Fruit fly (Drosophila melanogaster): ENCODE data around the gene CG11983.

DNA sequence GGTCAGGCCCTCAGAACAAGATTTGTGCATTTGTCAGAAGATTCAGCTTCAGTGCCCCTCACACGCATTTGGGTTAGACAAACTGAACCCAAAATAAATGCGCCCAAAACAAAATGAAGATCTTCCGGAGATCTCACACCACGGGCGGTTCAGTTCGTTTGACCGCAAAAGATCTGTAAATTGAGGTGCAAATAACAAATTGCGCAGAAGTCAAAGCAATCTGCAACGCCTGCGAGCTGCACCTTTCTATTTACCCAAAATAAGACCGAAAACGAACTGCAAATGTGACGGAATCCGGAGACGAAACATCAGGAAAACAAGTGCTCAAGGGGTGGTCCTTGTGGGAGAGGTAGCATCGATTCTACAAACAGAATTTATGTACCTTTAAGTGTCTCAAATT is 42.6 kb upstream of the CG11983 start:
- no peak for TF ChIP-seq Dif (GFP tag; optimal IDR thresholded peaks at IDR 0.05; ENCODE audit: partially characterized antibody)
- TF ChIP-seq psq (GFP tag; optimal IDR thresholded peaks at IDR 0.05): no peak
- no peak for TF ChIP-seq foxo (GFP tag; optimal IDR thresholded peaks at IDR 0.05)
- TF ChIP-seq sage (GFP tag; optimal IDR thresholded peaks at IDR 0.05): no peak
